Fruit fly (Drosophila melanogaster): ENCODE results near the gene CG14961.

The CG14961 gene

DNA sequence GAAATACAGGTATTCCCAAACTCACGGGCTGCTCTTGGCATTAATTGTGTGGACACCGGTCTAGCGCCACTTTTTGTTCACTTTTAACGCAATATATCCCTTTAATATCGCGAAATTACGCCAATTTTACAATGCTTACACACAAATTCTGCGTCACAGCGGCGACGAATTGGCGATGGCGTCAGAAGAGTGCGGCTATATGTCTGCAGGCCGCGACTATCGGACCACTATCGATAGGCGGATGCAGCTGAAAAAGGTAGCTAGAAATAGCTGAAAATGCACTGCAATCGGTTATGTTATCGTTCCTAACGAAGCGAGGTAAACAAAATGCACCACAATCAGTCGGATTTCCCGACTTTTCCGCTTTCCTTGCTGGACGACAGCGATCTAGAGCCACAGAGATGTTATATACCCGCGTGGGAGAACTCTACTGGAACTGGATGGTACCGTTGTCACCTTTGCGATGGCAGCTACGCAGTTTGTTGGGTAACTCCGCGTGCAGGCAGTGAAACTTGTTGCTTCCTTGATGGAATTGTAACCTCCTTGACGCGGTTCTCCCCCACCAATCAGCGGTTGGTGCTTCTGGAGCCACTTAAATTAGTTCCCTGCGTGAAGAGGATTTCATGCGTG is 44.2 kb downstream of the CG14961 start, which contains the start of the genes Ythdc1 and CG12010:
Ythdc1 (minus strand) TSS at position 177 of the 630 bp plus-strand sequence.
CG12010 (plus strand) TSS at position 289 of the 630 bp plus-strand sequence.
- TF ChIP-seq Snoo (tag; optimal IDR thresholded peaks at IDR 0.05), result no peak
- TF ChIP-seq CG12605 (GFP tag; IDR thresholded peaks at IDR 0.05), result peak; percentile 15; the same call in 1 of the 2 replicates

dm6 chr3L:3376551-3376950 is 46.7 kb downstream of the CG14961 start, which contains the start of gene CG12012:
Gene CG12012 (plus strand): TSS chr3L:3376757.
- TF ChIP-seq Snoo (tag; optimal IDR thresholded peaks at IDR 0.05) (no peak), rn (GFP tag; IDR thresholded peaks at IDR 0.05) (no peak), CG9948 (tag; optimal IDR thresholded peaks at IDR 0.05) (no peak), CG8159 (tag; optimal IDR thresholded peaks at IDR 0.05) (no peak), Ets98B (GFP tag; IDR thresholded peaks at IDR 0.05) (no peak), gl (tag; optimal IDR thresholded peaks at IDR 0.05) (no peak), Pif1B (GFP tag; optimal IDR thresholded peaks at IDR 0.05) (no peak)

DNA sequence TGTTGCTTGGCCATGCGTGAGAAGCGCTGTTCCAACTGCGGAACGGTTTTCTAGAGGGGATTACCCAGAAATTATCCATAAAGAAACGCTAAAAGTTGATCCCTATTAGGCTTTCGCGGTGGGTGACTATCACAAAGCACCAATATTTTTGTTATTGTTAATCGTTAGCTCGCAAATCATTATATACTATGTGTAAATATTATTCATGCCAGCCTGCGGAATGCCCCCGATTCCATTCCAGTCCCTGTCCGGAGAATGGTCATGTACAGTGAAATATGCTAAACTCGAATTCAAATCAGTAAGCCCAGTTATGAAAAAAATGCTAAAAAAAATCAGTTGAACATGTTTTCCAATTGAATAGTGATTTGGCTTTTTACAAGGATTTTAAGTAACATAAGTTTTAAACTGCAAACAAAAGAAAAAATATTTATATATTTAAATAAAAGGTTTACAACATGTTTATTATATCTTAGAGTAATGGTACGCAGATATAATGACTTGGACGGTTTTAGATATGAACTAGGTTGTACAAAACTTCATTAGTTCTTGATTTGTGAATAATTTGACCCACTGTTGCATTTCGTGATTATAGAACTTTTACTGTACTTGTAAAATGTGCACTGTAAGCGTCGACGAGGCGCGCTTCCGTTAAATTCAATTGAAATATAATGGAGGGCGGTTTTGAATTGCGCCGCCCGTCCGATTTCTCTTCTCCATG is 47.5 kb downstream of the CG14961 start:
- TF ChIP-seq CG34367 (tag; optimal IDR thresholded peaks at IDR 0.05) (no peak), fd96Ca (GFP tag; IDR thresholded peaks at IDR 0.05) (no peak), CG8301 (tag; optimal IDR thresholded peaks at IDR 0.05) (no peak), Pif1A (GFP tag; optimal IDR thresholded peaks at IDR 0.05) (no peak)

DNA sequence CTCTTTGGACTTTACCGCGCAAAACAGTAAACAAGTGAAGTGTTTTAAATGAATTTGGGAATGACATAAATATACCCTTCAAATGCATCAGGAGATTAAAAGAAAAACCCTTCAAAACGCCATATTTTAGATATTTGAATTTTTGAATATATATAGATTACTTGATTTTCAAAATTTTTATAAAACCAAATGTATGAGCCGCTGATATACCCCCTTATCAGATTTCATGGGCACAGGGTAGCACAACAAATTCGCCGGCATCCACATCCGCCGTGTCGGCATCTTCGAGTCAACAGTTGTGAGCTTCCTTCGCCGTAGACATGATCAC is 48.1 kb downstream of the CG14961 start, which contains the start of gene Ids:
Ids (plus strand) TSS at position 304 of the 328 bp plus-strand sequence.
- TF ChIP-seq CG10348 (GFP tag; IDR thresholded peaks at IDR 0.05), result no peak
- TF ChIP-seq Pif1A (GFP tag; optimal IDR thresholded peaks at IDR 0.05), result no peak
- TF ChIP-seq Snoo (tag; optimal IDR thresholded peaks at IDR 0.05), result peak; percentile 76
- TF ChIP-seq CG4496 (GFP tag; IDR thresholded peaks at IDR 0.05), result peak; percentile 82
- no peak for TF ChIP-seq fd96Ca (GFP tag; IDR thresholded peaks at IDR 0.05)
- peak; percentile 75 for TF ChIP-seq CG12605 (GFP tag; IDR thresholded peaks at IDR 0.05)
- TF ChIP-seq D1 (tag; optimal IDR thresholded peaks at IDR 0.05), result no peak
- TF ChIP-seq gl (tag; optimal IDR thresholded peaks at IDR 0.05), result peak; percentile 37
- peak; percentile 70 for TF ChIP-seq CG15710 (tag; optimal IDR thresholded peaks at IDR 0.05)
- TF ChIP-seq CG14655 (GFP tag; optimal IDR thresholded peaks at IDR 0.05), result no peak
- TF ChIP-seq rn (GFP tag; IDR thresholded peaks at IDR 0.05), result peak; percentile 48; the same call in 1 of the 2 replicates
- peak; percentile 72; the same call in 1 of the 2 replicates for TF ChIP-seq CG32121 (GFP tag; IDR thresholded peaks at IDR 0.05)
- TF ChIP-seq CG17806 (tag; optimal IDR thresholded peaks at IDR 0.05), result peak; percentile 62
- peak; percentile 75 for TF ChIP-seq CG8159 (tag; optimal IDR thresholded peaks at IDR 0.05)
- TF ChIP-seq Pif1B (GFP tag; optimal IDR thresholded peaks at IDR 0.05), result no peak
- TF ChIP-seq CG34367 (tag; optimal IDR thresholded peaks at IDR 0.05), result peak; percentile 58
- peak; percentile 54 for TF ChIP-seq CG9948 (tag; optimal IDR thresholded peaks at IDR 0.05)
- no peak for TF ChIP-seq CG8301 (tag; optimal IDR thresholded peaks at IDR 0.05)
- TF ChIP-seq CG13204 (GFP tag; optimal IDR thresholded peaks at IDR 0.05), result no peak
- peak; percentile 84 for TF ChIP-seq Ets98B (GFP tag; IDR thresholded peaks at IDR 0.05)
- TF ChIP-seq EcR (GFP tag; optimal IDR thresholded peaks at IDR 0.05), result no peak

dm6 chr3L:3380225-3381043 is 50.6 kb downstream of the CG14961 start:
- TF ChIP-seq Pif1B (GFP tag; optimal IDR thresholded peaks at IDR 0.05) (peak; percentile 40), CG17806 (tag; optimal IDR thresholded peaks at IDR 0.05) (no peak), CG8159 (tag; optimal IDR thresholded peaks at IDR 0.05) (no peak), fd96Ca (GFP tag; IDR thresholded peaks at IDR 0.05) (peak; percentile 72), Pif1A (GFP tag; optimal IDR thresholded peaks at IDR 0.05) (peak; percentile 50), CG4496 (GFP tag; IDR thresholded peaks at IDR 0.05) (peak; percentile 64; the same call in 2 of the 3 replicates), CG32121 (GFP tag; IDR thresholded peaks at IDR 0.05) (peak; percentile 68; the same call in 1 of the 2 replicates), EcR (GFP tag; optimal IDR thresholded peaks at IDR 0.05) (peak; percentile 44), CG10348 (GFP tag; IDR thresholded peaks at IDR 0.05) (peak; percentile 34; the same call in 1 of the 2 replicates), CG12605 (GFP tag; IDR thresholded peaks at IDR 0.05) (no peak), Ets98B (GFP tag; IDR thresholded peaks at IDR 0.05) (peak; percentile 75), CG14655 (GFP tag; optimal IDR thresholded peaks at IDR 0.05) (no peak), CG8301 (tag; optimal IDR thresholded peaks at IDR 0.05) (peak; percentile 62), CG13204 (GFP tag; optimal IDR thresholded peaks at IDR 0.05) (no peak), rn (GFP tag; IDR thresholded peaks at IDR 0.05) (no peak)
